Worm (Caenorhabditis elegans) whole organism, L2 larva: ENCODE results near the gene C06E2.1.

ENCODE experiments used
- R02D3.7 ChIP-seq: fragments of 150-350 bp; optimal IDR thresholded peaks from 2 replicates; lab custom pipeline; 2014; ENCODE audit warnings: missing biosample characterization, missing genetic modification characterization
- ama-1 ChIP-seq: fragments of 150-350 bp; optimal IDR thresholded peaks from 2 replicates; lab custom pipeline; 2018; ENCODE audit warnings: inconsistent platforms
- blmp-1 ChIP-seq: sonication (generic microtip); optimal IDR thresholded peaks from 2 replicates; lab custom pipeline; 2017; ENCODE audit warnings: missing genetic modification characterization, mild to moderate bottlenecking, missing compliant biosample characterization, antibody characterized with exemption, moderate library complexity; ENCODE audit not compliant: insufficient read depth
- gmeb-1 ChIP-seq: fragments of 150-350 bp; optimal IDR thresholded peaks from 2 replicates; lab custom pipeline; 2014; ENCODE audit warnings: missing biosample characterization, missing genetic modification characterization
- mdl-1 ChIP-seq, 2 experiments: fragments of 150-350 bp in 1 of 2; sonication (generic microtip) in 1 of 2; optimal IDR thresholded peaks; 2 replicates each; lab custom pipeline; 2017; ENCODE audit warnings: missing biosample characterization in 2 of 2, missing genetic modification characterization in 2 of 2
- nhr-12 ChIP-seq: fragments of 150-350 bp; optimal IDR thresholded peaks from 2 replicates; lab custom pipeline; 2014; ENCODE audit warnings: missing biosample characterization, missing genetic modification characterization
- nhr-23 ChIP-seq: fragments of 150-350 bp; optimal IDR thresholded peaks from 2 replicates; lab custom pipeline; 2014; ENCODE audit warnings: missing biosample characterization, missing genetic modification reagents, missing genetic modification characterization
- nhr-77 ChIP-seq: fragments of 150-350 bp; optimal IDR thresholded peaks from 2 replicates; lab custom pipeline; 2014; ENCODE audit warnings: missing biosample characterization, missing genetic modification characterization
- peb-1 ChIP-seq: fragments of 150-350 bp; optimal IDR thresholded peaks from 2 replicates; lab custom pipeline; 2014; ENCODE audit warnings: missing biosample characterization, missing genetic modification characterization
- unc-39 ChIP-seq: fragments of 150-350 bp; optimal IDR thresholded peaks from 2 replicates; lab custom pipeline; 2014; ENCODE audit warnings: missing biosample characterization, missing genetic modification characterization

DNA sequence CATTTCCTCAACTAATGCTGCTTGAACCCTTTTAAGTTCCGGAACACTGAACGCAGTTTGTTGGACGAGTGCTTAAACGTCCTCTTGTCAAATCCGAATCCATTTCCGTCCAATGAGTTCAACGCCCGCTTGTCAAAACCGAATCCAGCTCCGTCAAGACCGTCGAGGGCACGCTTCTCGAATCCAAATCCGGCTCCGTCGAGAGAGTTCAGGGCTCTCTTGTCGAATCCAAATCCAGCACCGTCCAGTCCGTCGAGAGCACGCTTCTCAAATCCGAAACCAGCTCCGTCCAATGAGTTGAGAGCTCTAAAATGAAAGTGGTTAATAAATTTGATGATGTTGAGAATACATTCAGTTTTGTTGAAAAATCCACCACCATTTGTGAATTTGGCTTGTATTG lies 43.1 kb upstream of the C06E2.1 start:
- no peak for TF ChIP-seq peb-1 (tag; lab: Kevin White, UChicago)
- no peak for TF ChIP-seq blmp-1 (tag; lab: Kevin White, UChicago)
- no peak for TF ChIP-seq nhr-77 (tag; lab: Kevin White, UChicago)
- no peak for TF ChIP-seq ama-1 (lab: Kevin White, UChicago)
- TF ChIP-seq gmeb-1 (tag; lab: Kevin White, UChicago) = no peak
- no peak for TF ChIP-seq nhr-23 (tag; lab: Kevin White, UChicago)
- TF ChIP-seq nhr-12 (tag; lab: Kevin White, UChicago) = no peak
- no peak for TF ChIP-seq unc-39 (tag; lab: Kevin White, UChicago)
- TF ChIP-seq R02D3.7 (tag; lab: Kevin White, UChicago) = no peak
- TF ChIP-seq mdl-1 (tag; optimal IDR thresholded peaks at IDR 0.05; lab: Kevin White, UChicago) = no peak
